Worm (Caenorhabditis elegans) whole organism, young adult: ENCODE results near the gene ZK813.2.

Experiments used
- B0035.1 ChIP-seq: sonication (generic microtip); optimal IDR thresholded peaks from 2 replicates; lab custom pipeline; 2016; ENCODE audit warnings: missing genetic modification characterization, mild to moderate bottlenecking, missing compliant biosample characterization, missing genotype, missing genetic modification reagents
- F23B12.7 ChIP-seq: sonication (generic microtip); optimal IDR thresholded peaks from 2 replicates; lab custom pipeline; 2017; ENCODE audit warnings: missing genetic modification characterization, mild to moderate bottlenecking, missing compliant biosample characterization, antibody characterized with exemption, moderate library complexity; ENCODE audit not compliant: insufficient read depth
- F49E8.2 ChIP-seq: sonication (generic microtip); optimal IDR thresholded peaks from 3 replicates; lab custom pipeline; 2017; ENCODE audit warnings: missing genetic modification characterization, mild to moderate bottlenecking, missing compliant biosample characterization, antibody characterized with exemption, moderate library complexity; ENCODE audit not compliant: insufficient read depth
- F52B5.7 ChIP-seq: sonication (generic microtip); optimal IDR thresholded peaks from 2 replicates; lab custom pipeline; 2016; ENCODE audit warnings: mild to moderate bottlenecking, missing genetic modification characterization, missing compliant biosample characterization
- F55B11.4 ChIP-seq: sonication (generic microtip); optimal IDR thresholded peaks from 2 replicates; lab custom pipeline; 2016; ENCODE audit warnings: missing compliant biosample characterization, missing genetic modification characterization, borderline replicate concordance; ENCODE audit not compliant: insufficient read depth
- F57A8.1 ChIP-seq: fragments of 200-800 bp; sonication (Bioruptor generic); optimal IDR thresholded peaks from 2 replicates; lab custom pipeline; 2018; ENCODE audit warnings: mild to moderate bottlenecking, missing genetic modification characterization, moderate library complexity, missing compliant biosample characterization
- K11D2.4 ChIP-seq: fragments of 200-800 bp; sonication (Bioruptor generic); IDR thresholded peaks from 2 replicates; pipeline ENCODE4 v1.3.6; 2022; ENCODE audit warnings: missing genetic modification reagents, missing genetic modification characterization, missing compliant biosample characterization
- T26A5.8 ChIP-seq: sonication (generic microtip); optimal IDR thresholded peaks from 2 replicates; lab custom pipeline; 2016; ENCODE audit warnings: missing genetic modification characterization, missing compliant biosample characterization
- Y53G8AR.9 ChIP-seq: fragments of 200-800 bp; sonication (Bioruptor generic); conservative IDR thresholded peaks from 2 replicates; pipeline ENCODE4 v1.3.6; 2022; ENCODE audit warnings: missing genetic modification reagents, missing genetic modification characterization, missing compliant biosample characterization
- Y67H2A.10 ChIP-seq: fragments of 200-800 bp; sonication (Bioruptor generic); conservative IDR thresholded peaks from 2 replicates; pipeline ENCODE4 v1.3.6; 2022; ENCODE audit warnings: missing genetic modification reagents, missing genetic modification characterization, missing compliant biosample characterization
- akir-1 ChIP-seq: fragments of 200-800 bp; sonication (Bioruptor generic); optimal IDR thresholded peaks from 2 replicates; lab custom pipeline; 2018; ENCODE audit warnings: mild to moderate bottlenecking, missing genetic modification characterization, moderate library complexity, missing compliant biosample characterization
- atf-7 ChIP-seq: sonication (generic microtip); optimal IDR thresholded peaks from 2 replicates; lab custom pipeline; 2017; ENCODE audit warnings: mild to moderate bottlenecking, missing genetic modification characterization, missing compliant biosample characterization
- ceh-100 ChIP-seq: fragments of 200-800 bp; sonication (Bioruptor generic); IDR thresholded peaks from 2 replicates; pipeline ENCODE4 v1.3.6; 2022; ENCODE audit warnings: missing genetic modification reagents, missing genetic modification characterization, missing compliant biosample characterization
- ceh-40 ChIP-seq: fragments of 200-800 bp; sonication (Bioruptor generic); IDR thresholded peaks from 2 replicates; pipeline ENCODE4 v1.3.6; 2022; ENCODE audit warnings: missing genetic modification characterization, missing compliant biosample characterization
- ceh-79 ChIP-seq: sonication (generic microtip); optimal IDR thresholded peaks from 2 replicates; lab custom pipeline; 2017; ENCODE audit warnings: mild to moderate bottlenecking, missing genetic modification characterization, missing compliant biosample characterization
- chd-7 ChIP-seq: sonication (generic microtip); optimal IDR thresholded peaks from 2 replicates; lab custom pipeline; 2016; ENCODE audit warnings: mild to moderate bottlenecking, missing genetic modification characterization, moderate library complexity, missing compliant biosample characterization
- dpl-1 ChIP-seq: fragments of 150-350 bp; optimal IDR thresholded peaks from 2 replicates; lab custom pipeline; 2014; ENCODE audit warnings: missing biosample characterization, missing genetic modification reagents, missing genetic modification characterization
- hrde-1 ChIP-seq: sonication (generic microtip); optimal IDR thresholded peaks from 2 replicates; lab custom pipeline; 2016; ENCODE audit warnings: missing genetic modification characterization, mild to moderate bottlenecking, missing compliant biosample characterization, moderate library complexity, missing genotype, missing genetic modification reagents, borderline replicate concordance
- lag-1 ChIP-seq: fragments of 200-800 bp; sonication (Bioruptor generic); IDR thresholded peaks from 2 replicates; pipeline ENCODE4 v1.3.6; 2022; ENCODE audit warnings: missing genetic modification reagents, missing genetic modification characterization, missing compliant biosample characterization
- let-526 ChIP-seq: fragments of 200-800 bp; sonication (Bioruptor generic); IDR thresholded peaks from 2 replicates; pipeline ENCODE4 v1.3.6; 2022; ENCODE audit warnings: missing genetic modification reagents, missing genetic modification characterization, missing compliant biosample characterization
- lsl-1 ChIP-seq: fragments of 200-800 bp; sonication (Bioruptor generic); optimal IDR thresholded peaks from 2 replicates; lab custom pipeline; 2018; ENCODE audit warnings: mild to moderate bottlenecking, missing genetic modification characterization, moderate library complexity, missing compliant biosample characterization
- madf-3 ChIP-seq: fragments of 200-800 bp; sonication (Bioruptor generic); IDR thresholded peaks from 2 replicates; pipeline ENCODE4 v1.3.6; 2022; ENCODE audit warnings: missing genetic modification reagents, missing genetic modification characterization, missing compliant biosample characterization
- madf-8 ChIP-seq: fragments of 200-800 bp; sonication (Bioruptor generic); conservative IDR thresholded peaks from 2 replicates; pipeline ENCODE4 v1.3.6; 2022; ENCODE audit warnings: missing genetic modification reagents, missing genetic modification characterization, missing compliant biosample characterization
- mxl-1 ChIP-seq: sonication (generic microtip); optimal IDR thresholded peaks from 2 replicates; lab custom pipeline; 2016; ENCODE audit warnings: missing genetic modification characterization, missing compliant biosample characterization
- nfya-1 ChIP-seq: sonication (generic microtip); optimal IDR thresholded peaks from 2 replicates; lab custom pipeline; 2017; ENCODE audit warnings: antibody characterized with exemption, missing compliant biosample characterization, missing genetic modification characterization, borderline replicate concordance; ENCODE audit not compliant: insufficient read depth
- nhr-179 ChIP-seq: sonication (generic microtip); optimal IDR thresholded peaks from 2 replicates; lab custom pipeline; 2016; ENCODE audit warnings: mild to moderate bottlenecking, missing genetic modification characterization, missing compliant biosample characterization
- rec-8 ChIP-seq, 2 experiments: sonication (generic microtip); optimal IDR thresholded peaks; 2 replicates each; lab custom pipeline; 2016; ENCODE audit warnings: mild to moderate bottlenecking in 2 of 2, missing genetic modification characterization in 2 of 2, missing genetic modification reagents in 2 of 2, missing genotype in 2 of 2, missing biosample characterization in 1 of 2, missing compliant biosample characterization in 1 of 2, moderate library complexity in 1 of 2
- rpc-1 ChIP-seq, 2 experiments: fragments of 150-350 bp in 1 of 2; sonication (generic microtip) in 1 of 2; optimal IDR thresholded peaks; 2 replicates each; lab custom pipeline; 2014 to 2018; ENCODE audit warnings: missing biosample characterization in 1 of 2, missing genetic modification characterization in 1 of 2, missing genetic modification reagents in 1 of 2, missing genotype in 1 of 2
- snpc-3.4 ChIP-seq: sonication (generic microtip); optimal IDR thresholded peaks from 2 replicates; lab custom pipeline; 2017; ENCODE audit warnings: missing genetic modification characterization, mild to moderate bottlenecking, missing compliant biosample characterization, antibody characterized with exemption, moderate library complexity, missing genotype, missing genetic modification reagents
- tbp1 ChIP-seq: fragments of 200-800 bp; sonication (Bioruptor generic); optimal IDR thresholded peaks from 2 replicates; lab custom pipeline; 2018; ENCODE audit warnings: mild to moderate bottlenecking, missing genetic modification characterization, missing compliant biosample characterization
- tlf-1 ChIP-seq: fragments of 200-800 bp; sonication (Bioruptor generic); optimal IDR thresholded peaks from 2 replicates; lab custom pipeline; 2018; ENCODE audit warnings: mild to moderate bottlenecking, missing genetic modification characterization, missing compliant biosample characterization
- unc-130 ChIP-seq: sonication (generic microtip); optimal IDR thresholded peaks from 2 replicates; lab custom pipeline; 2016; ENCODE audit warnings: missing genetic modification reagents, missing genetic modification characterization, missing compliant biosample characterization
- unc-62 ChIP-seq: fragments of 150-350 bp; optimal IDR thresholded peaks from 2 replicates; lab custom pipeline; 2014; ENCODE audit warnings: missing biosample characterization, missing genetic modification reagents, missing genetic modification characterization
- xnd-1 ChIP-seq: sonication (generic microtip); optimal IDR thresholded peaks from 2 replicates; lab custom pipeline; 2016; ENCODE audit warnings: missing genotype, missing genetic modification reagents, missing genetic modification characterization, missing compliant biosample characterization
- zim-3 ChIP-seq: sonication (generic microtip); optimal IDR thresholded peaks from 2 replicates; lab custom pipeline; 2017; ENCODE audit warnings: mild to moderate bottlenecking, missing genetic modification characterization, moderate library complexity, missing compliant biosample characterization
- ztf-26 ChIP-seq: sonication (generic microtip); optimal IDR thresholded peaks from 2 replicates; lab custom pipeline; 2017; ENCODE audit warnings: missing genetic modification characterization, missing compliant biosample characterization

Gene ZK813.2

ce11 chrX:3416063-3416462, 27.6 kb upstream of the ZK813.2 start:
- TF ChIP-seq dpl-1 (GFP tag; lab: Kevin White, UChicago) = no peak
- no peak for TF ChIP-seq ztf-26 (tag; lab: Kevin White, UChicago)
- TF ChIP-seq lag-1 (GFP tag; lab: Robert Waterston, UW) = no peak
- TF ChIP-seq madf-3 = no peak
- no peak for TF ChIP-seq mxl-1 (tag; lab: Kevin White, UChicago)
- TF ChIP-seq F23B12.7 = no peak
- no peak for TF ChIP-seq nhr-179 (tag; lab: Kevin White, UChicago)
- TF ChIP-seq ceh-79 (tag; lab: Kevin White, UChicago) = no peak
- TF ChIP-seq lsl-1 (GFP tag; lab: Kevin White, UChicago) = no peak
- no peak for TF ChIP-seq zim-3 (tag; lab: Kevin White, UChicago)
- TF ChIP-seq F57A8.1 = no peak

ce11 chrX:3419084-3419483, 24.5 kb upstream of the ZK813.2 start, which contains the start of gene C04F6.7:
Gene C04F6.7, minus strand, starts transcription at chrX:3419184.
- TF ChIP-seq ceh-100 (GFP tag; lab: Robert Waterston, UW) = no peak
- no peak for TF ChIP-seq F57A8.1
- TF ChIP-seq K11D2.4 (GFP tag; lab: Robert Waterston, UW) = no peak
- TF ChIP-seq tlf-1 (GFP tag; lab: Kevin White, UChicago) = no peak
- TF ChIP-seq hrde-1 = no peak
- TF ChIP-seq B0035.1 (tag; lab: Kevin White, UChicago) = no peak
- no peak for TF ChIP-seq rec-8 (tag; optimal IDR thresholded peaks at IDR 0.05; lab: Kevin White, UChicago)
- no peak for TF ChIP-seq F49E8.2 (tag; lab: Kevin White, UChicago)
- TF ChIP-seq chd-7 (tag; lab: Kevin White, UChicago) = no peak
- no peak for TF ChIP-seq madf-8 (GFP tag; lab: Robert Waterston, UW)
- no peak for TF ChIP-seq T26A5.8
- no peak for TF ChIP-seq Y53G8AR.9
- TF ChIP-seq, all 124 proteins: peak for 0

DNA sequence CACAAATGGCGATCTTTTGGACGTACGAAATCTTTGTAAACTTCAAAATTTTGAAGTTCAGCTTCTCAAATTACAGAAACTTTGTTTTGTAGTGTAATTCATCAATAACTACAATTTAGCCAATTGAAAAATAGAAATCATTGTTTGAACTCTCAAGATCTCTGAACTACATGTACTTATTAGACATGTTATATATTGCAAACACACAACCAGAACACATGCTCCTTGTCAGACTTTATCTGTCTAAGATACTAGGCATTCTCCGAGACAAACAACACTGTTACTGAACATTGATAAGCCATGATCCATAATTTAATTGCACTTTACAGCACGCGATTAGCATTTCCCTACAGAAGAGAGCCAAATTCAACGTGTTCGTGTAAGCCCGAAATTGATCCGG, 19.1 kb upstream of the ZK813.2 start, which contains the start of gene ZK813.6:
Gene ZK813.6 (plus strand): TSS at position 301 of the 400 bp plus-strand sequence.
- TF ChIP-seq akir-1 (GFP tag; lab: Kevin White, UChicago) (no peak), F55B11.4 (tag; lab: Kevin White, UChicago) (no peak), xnd-1 (tag; lab: Kevin White, UChicago) (no peak), nhr-179 (tag; lab: Kevin White, UChicago) (no peak), nfya-1 (tag; lab: Kevin White, UChicago) (no peak), Y53G8AR.9 (no peak), unc-62 (GFP tag; lab: Kevin White, UChicago) (no peak), F49E8.2 (tag; lab: Kevin White, UChicago) (no peak), rpc-1 (optimal IDR thresholded peaks at IDR 0.05; lab: Kevin White, UChicago) (no peak), rpc-1 (tag; optimal IDR thresholded peaks at IDR 0.05; lab: Kevin White, UChicago) (no peak), mxl-1 (tag; lab: Kevin White, UChicago) (no peak), atf-7 (tag; lab: Kevin White, UChicago) (no peak), tbp1 (GFP tag; lab: Kevin White, UChicago) (no peak), ztf-26 (tag; lab: Kevin White, UChicago) (no peak), snpc-3.4 (tag; lab: Kevin White, UChicago) (no peak), Y67H2A.10 (GFP tag; lab: Robert Waterston, UW) (no peak), unc-130 (GFP tag; lab: Kevin White, UChicago) (no peak), zim-3 (tag; lab: Kevin White, UChicago) (no peak), F52B5.7 (tag; lab: Kevin White, UChicago) (no peak), let-526 (GFP tag; lab: Robert Waterston, UW) (no peak), ceh-40 (GFP tag; lab: Robert Waterston, UW) (no peak)
- TF ChIP-seq, all 124 proteins: peak for 0
